Worm (Caenorhabditis elegans): ENCODE measurements around the gene C14E2.5.

ce11 chrX:1798543-1798942, 26.6 kb downstream of the C14E2.5 start:
- no peak for TF ChIP-seq lin-38 (GFP tag; IDR thresholded peaks at IDR 0.05)
- TF ChIP-seq dpl-1 (GFP tag; optimal IDR thresholded peaks at IDR 0.05): no peak
- no peak for TF ChIP-seq fos-1 (tag; optimal IDR thresholded peaks at IDR 0.05)
- TF ChIP-seq Y105C5A.15 (GFP tag; IDR thresholded peaks at IDR 0.05): no peak
- no peak for TF ChIP-seq F49E8.2 (tag; optimal IDR thresholded peaks at IDR 0.05; ENCODE audit: borderline replicate concordance)
- TF ChIP-seq daf-8 (GFP tag; IDR thresholded peaks at IDR 0.05): no peak
- no peak for TF ChIP-seq set-16 (GFP tag; IDR thresholded peaks at IDR 0.05)
- no peak for TF ChIP-seq ama-1 (optimal IDR thresholded peaks at IDR 0.05)
- no peak for TF ChIP-seq Y75B8A.6 (GFP tag; IDR thresholded peaks at IDR 0.05)
- TF ChIP-seq php-3 (GFP tag; IDR thresholded peaks at IDR 0.05): no peak
- no peak for TF ChIP-seq cey-2 (tag; optimal IDR thresholded peaks at IDR 0.05; ENCODE audit: borderline replicate concordance, insufficient read depth)
- no peak for TF ChIP-seq lin-1 (GFP tag; IDR thresholded peaks at IDR 0.05)
- no peak for TF ChIP-seq ztf-7 (tag; optimal IDR thresholded peaks at IDR 0.05)

Data from whole organism, L4 larva.